Fruit fly (Drosophila melanogaster) whole organism, embryonic: ENCODE measurements around the gene Sirt6.

Source experiments
- CG10147 ChIP-seq: fragments of 200-800 bp; sonication (Bioruptor generic); optimal IDR thresholded peaks from 2 replicates; lab custom pipeline; 2019; ENCODE audit warnings: missing biosample characterization, mild to moderate bottlenecking, missing genetic modification characterization, moderate library complexity
- CG11085 ChIP-seq: fragments of 200-800 bp; sonication (Bioruptor generic); IDR thresholded peaks from 2 replicates; pipeline ENCODE4 v1.3.6; 2022; ENCODE audit warnings: missing biosample characterization, missing genetic modification characterization
- CG15696 ChIP-seq: fragments of 200-800 bp; sonication (Bioruptor generic); optimal IDR thresholded peaks from 2 replicates; lab custom pipeline; 2019; ENCODE audit warnings: missing biosample characterization, mild to moderate bottlenecking, missing genetic modification characterization, moderate library complexity
- CG18619 ChIP-seq: fragments of 200-800 bp; sonication (Bioruptor generic); optimal IDR thresholded peaks from 3 replicates; lab custom pipeline; 2017; ENCODE audit warnings: missing biosample characterization, mild to moderate bottlenecking, missing genetic modification characterization
- CG8765 ChIP-seq: fragments of 200-800 bp; sonication (Bioruptor generic); IDR thresholded peaks from 2 replicates; pipeline ENCODE4 v1.3.6; 2022; ENCODE audit warnings: missing biosample characterization, missing genetic modification characterization
- Mes4 ChIP-seq: fragments of 200-800 bp; sonication (Bioruptor generic); optimal IDR thresholded peaks from 2 replicates; lab custom pipeline; 2016; ENCODE audit warnings: missing biosample characterization, missing genetic modification characterization
- amos ChIP-seq: fragments of 200-800 bp; sonication (Bioruptor generic); IDR thresholded peaks from 2 replicates; pipeline ENCODE4 v1.3.6; 2022; ENCODE audit warnings: missing biosample characterization, missing genetic modification characterization; ENCODE audit not compliant: partially characterized antibody
- chn ChIP-seq: fragments of 200-800 bp; sonication (Bioruptor generic); optimal IDR thresholded peaks from 2 replicates; lab custom pipeline; 2016; ENCODE audit warnings: missing biosample characterization, missing genetic modification characterization
- gsb-n ChIP-seq: fragments of 200-800 bp; sonication (Bioruptor generic); optimal IDR thresholded peaks from 3 replicates; lab custom pipeline; 2018; ENCODE audit warnings: missing biosample characterization, mild to moderate bottlenecking, missing genetic modification characterization
- kay ChIP-seq: fragments of 200-800 bp; sonication (Bioruptor generic); optimal IDR thresholded peaks from 2 replicates; lab custom pipeline; 2016; ENCODE audit warnings: missing biosample characterization, missing genetic modification characterization
- tll ChIP-seq, 2 experiments: fragments of 200-800 bp in 1 of 2; fragments of >200 bp in 1 of 2; sonication (Bioruptor generic) in 1 of 2; optimal IDR thresholded peaks; 2 replicates each; lab custom pipeline; 2017 to 2019; ENCODE audit warnings: missing biosample characterization in 2 of 2, missing genetic modification characterization in 2 of 2, mild to moderate bottlenecking in 1 of 2, moderate library complexity in 1 of 2

DNA sequence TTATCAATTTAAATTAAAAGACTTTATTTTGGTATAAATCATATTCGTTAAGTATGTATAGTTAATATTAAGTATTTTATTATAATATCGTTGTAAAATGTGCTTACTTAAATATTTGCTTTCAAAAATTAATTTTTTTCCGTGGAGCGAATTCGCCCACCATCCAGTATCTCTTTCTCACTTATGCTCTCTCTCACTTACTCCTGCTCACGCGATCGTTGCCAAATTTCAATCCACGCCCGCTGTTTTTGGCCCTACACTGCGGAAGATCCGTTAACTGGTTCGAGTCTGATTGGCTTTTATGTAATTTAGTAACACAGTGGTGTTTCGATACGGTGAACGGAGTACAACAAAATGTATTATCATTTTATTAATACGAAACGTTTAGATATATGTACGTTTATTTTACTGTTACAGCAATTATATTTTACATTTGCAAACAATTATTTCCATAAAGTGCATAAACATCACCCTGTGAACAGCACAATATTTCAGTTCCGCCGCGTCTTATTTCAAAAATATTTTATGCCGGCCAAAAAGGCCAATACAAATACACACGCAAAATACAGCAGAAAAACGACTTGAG, 4.0 kb upstream of the Sirt6 start:
- TF ChIP-seq CG8765 (no peak; the same call in 1 of the 2 replicates), tll (GFP tag; optimal IDR thresholded peaks at IDR 0.05; lab: Kevin White, UChicago) (no peak), CG11085 (GFP tag; lab: Robert Waterston, UW) (0 out of 2 replicates have a peak, but pooled peaks have one; percentile 39), amos (GFP tag; lab: Robert Waterston, UW) (no peak), CG10147 (GFP tag; lab: Kevin White, UChicago) (peak; percentile 47), CG18619 (peak; percentile 65), gsb-n (no peak), kay (GFP tag; lab: Kevin White, UChicago) (no peak), CG15696 (tag; lab: Kevin White, UChicago) (no peak), Mes4 (GFP tag; lab: Kevin White, UChicago) (no peak), chn (GFP tag; lab: Kevin White, UChicago) (peak; percentile 25)
